Fruit fly (Drosophila melanogaster): ENCODE data around the gene CG31917.

- no peak for TF ChIP-seq Dfd (GFP tag; optimal IDR thresholded peaks at IDR 0.05)
- TF ChIP-seq rgr (GFP tag; optimal IDR thresholded peaks at IDR 0.05), result no peak
- no peak for TF ChIP-seq CG32264 (GFP tag; optimal IDR thresholded peaks at IDR 0.05)
- no peak for TF ChIP-seq Mio (GFP tag; optimal IDR thresholded peaks at IDR 0.05)
- TF ChIP-seq pan (optimal IDR thresholded peaks at IDR 0.05), result no peak
- no peak for TF ChIP-seq Abd-B (GFP tag; optimal IDR thresholded peaks at IDR 0.05)
Observed at dm6 chr2L:5029809-5030108, 19.1 kb upstream of the CG31917 start.

Data from whole organism, wandering third instar larva.